Fruit fly (Drosophila melanogaster) whole organism, wandering third instar larva: ENCODE data around the gene CG4660.
A peak's percentile ranks its signal among the peaks of the same experiment; 100 is the strongest.

Experiments
- Abd-B ChIP-seq: fragments of >200 bp; optimal IDR thresholded peaks from 2 replicates; lab custom pipeline; 2017; ENCODE audit warnings: missing biosample characterization, missing genetic modification characterization
- CG32264 ChIP-seq: fragments of 200-800 bp; sonication (Bioruptor generic); optimal IDR thresholded peaks from 2 replicates; lab custom pipeline; 2016; ENCODE audit warnings: missing biosample characterization, missing genetic modification characterization
- CG9705 ChIP-seq: fragments of 200-800 bp; sonication (Bioruptor generic); optimal IDR thresholded peaks from 2 replicates; lab custom pipeline; 2018; ENCODE audit warnings: missing biosample characterization, mild to moderate bottlenecking, missing genetic modification characterization
- CrebA ChIP-seq: fragments of 200-800 bp; sonication (Bioruptor generic); optimal IDR thresholded peaks from 2 replicates; lab custom pipeline; 2016; ENCODE audit warnings: missing biosample characterization, mild to moderate bottlenecking, missing genetic modification characterization, borderline replicate concordance
- Dfd ChIP-seq: fragments of >200 bp; optimal IDR thresholded peaks from 2 replicates; lab custom pipeline; 2017; ENCODE audit warnings: missing biosample characterization, missing genetic modification characterization
- Dif ChIP-seq: fragments of 200-275, 200-300 bp; sonication (Bioruptor generic); optimal IDR thresholded peaks from 2 replicates; lab custom pipeline; 2018; ENCODE audit warnings: missing biosample characterization, missing genetic modification characterization; ENCODE audit not compliant: partially characterized antibody
- GATAd ChIP-seq: sonication (Bioruptor generic); optimal IDR thresholded peaks from 2 replicates; lab custom pipeline; 2016; ENCODE audit warnings: missing biosample characterization, missing genetic modification characterization
- HLH106 ChIP-seq: fragments of 200-800 bp; optimal IDR thresholded peaks from 3 replicates; lab custom pipeline; 2019; ENCODE audit warnings: missing biosample characterization, mild to moderate bottlenecking, missing genetic modification characterization, moderate library complexity
- Hnf4 ChIP-seq: fragments of 200-800 bp; sonication (Bioruptor generic); optimal IDR thresholded peaks from 2 replicates; lab custom pipeline; 2016; ENCODE audit warnings: missing biosample characterization, mild to moderate bottlenecking, missing genetic modification characterization
- Hr78 ChIP-seq: fragments of >200 bp; optimal IDR thresholded peaks from 2 replicates; lab custom pipeline; 2017; ENCODE audit warnings: missing biosample characterization, missing genetic modification characterization
- Hr83 ChIP-seq: fragments of 200-300 bp; sonication (Bioruptor generic); optimal IDR thresholded peaks from 2 replicates; lab custom pipeline; 2016; ENCODE audit warnings: missing biosample characterization, mild to moderate bottlenecking, missing genetic modification characterization, moderate library complexity; ENCODE audit not compliant: poor library complexity, severe bottlenecking
- Jra ChIP-seq: sonication (Bioruptor generic); optimal IDR thresholded peaks from 2 replicates; lab custom pipeline; 2016; ENCODE audit warnings: missing biosample characterization, missing genetic modification characterization
- Mio ChIP-seq: sonication (Bioruptor generic); optimal IDR thresholded peaks from 2 replicates; lab custom pipeline; 2016; ENCODE audit warnings: missing biosample characterization, missing genetic modification characterization
- Myc ChIP-seq: fragments of >200 bp; optimal IDR thresholded peaks from 2 replicates; lab custom pipeline; 2017
- N ChIP-seq: fragments of >200 bp; optimal IDR thresholded peaks from 2 replicates; lab custom pipeline; 2018; ENCODE audit warnings: missing biosample characterization, missing external identifiers, missing genetic modification characterization
- OdsH ChIP-seq: fragments of 200-800 bp; sonication (Bioruptor generic); optimal IDR thresholded peaks from 2 replicates; lab custom pipeline; 2016; ENCODE audit warnings: missing biosample characterization, mild to moderate bottlenecking, missing genetic modification characterization
- Rel ChIP-seq, 2 experiments: fragments of 200-800 bp; sonication (Bioruptor generic) in 1 of 2; optimal IDR thresholded peaks; 2 replicates in 1 of 2; 3 replicates in 1 of 2; lab custom pipeline; 2016 to 2019; ENCODE audit warnings: mild to moderate bottlenecking in 2 of 2, missing biosample characterization in 2 of 2, missing genetic modification characterization in 2 of 2, moderate library complexity in 1 of 2
- Sp1 ChIP-seq: fragments of 200-800 bp; sonication (Bioruptor generic); optimal IDR thresholded peaks from 3 replicates; lab custom pipeline; 2019; ENCODE audit warnings: missing biosample characterization, mild to moderate bottlenecking, missing genetic modification characterization, moderate library complexity
- Vsx2 ChIP-seq: fragments of 200-300, 225-300 bp; sonication (Bioruptor generic); optimal IDR thresholded peaks from 2 replicates; lab custom pipeline; 2018; ENCODE audit warnings: missing biosample characterization, missing genetic modification characterization; ENCODE audit not compliant: partially characterized antibody
- br ChIP-seq: fragments of 200-800 bp; sonication (Bioruptor generic); optimal IDR thresholded peaks from 2 replicates; lab custom pipeline; 2016; ENCODE audit warnings: missing biosample characterization, missing genetic modification characterization
- brk ChIP-seq: fragments of 200-800 bp; sonication (Bioruptor generic); optimal IDR thresholded peaks from 2 replicates; lab custom pipeline; 2016; ENCODE audit warnings: missing biosample characterization, mild to moderate bottlenecking, missing genetic modification characterization
- dl ChIP-seq, 2 experiments: fragments of 175-275, 200-275 bp in 1 of 2; fragments of 200-275 bp in 1 of 2; sonication (Bioruptor generic); optimal IDR thresholded peaks; lab custom pipeline; 2018; ENCODE audit warnings: mild to moderate bottlenecking in 2 of 2, missing biosample characterization in 2 of 2, missing genetic modification characterization in 2 of 2, moderate library complexity in 2 of 2; ENCODE audit not compliant: partially characterized antibody in 2 of 2, insufficient read depth in 1 of 2
- dmrt93B ChIP-seq: fragments of 200-800 bp; sonication (Bioruptor generic); optimal IDR thresholded peaks from 2 replicates; lab custom pipeline; 2018; ENCODE audit warnings: missing biosample characterization, mild to moderate bottlenecking, missing genetic modification characterization
- dsf ChIP-seq: sonication (Bioruptor generic); optimal IDR thresholded peaks from 2 replicates; lab custom pipeline; 2016; ENCODE audit warnings: missing biosample characterization, missing genetic modification characterization, borderline replicate concordance
- ey ChIP-seq: fragments of 200-800 bp; sonication (Bioruptor generic); optimal IDR thresholded peaks from 2 replicates; lab custom pipeline; 2016; ENCODE audit warnings: missing biosample characterization, missing genetic modification characterization
- foxo ChIP-seq, 2 experiments: fragments of 200-800 bp; sonication (Bioruptor generic); optimal IDR thresholded peaks; 2 replicates in 1 of 2; 3 replicates in 1 of 2; lab custom pipeline; 2016 to 2017; ENCODE audit warnings: missing biosample characterization in 2 of 2, missing genetic modification characterization in 2 of 2
- fru ChIP-seq: fragments of 200-800 bp; sonication (Bioruptor generic); optimal IDR thresholded peaks from 3 replicates; lab custom pipeline; 2016; ENCODE audit warnings: missing biosample characterization, mild to moderate bottlenecking, missing genetic modification characterization
- h ChIP-seq: fragments of 200-800 bp; sonication (Bioruptor generic); optimal IDR thresholded peaks from 3 replicates; lab custom pipeline; 2016; ENCODE audit warnings: missing biosample characterization, mild to moderate bottlenecking, missing genetic modification characterization
- jim ChIP-seq: fragments of 175-275, 200-325 bp; sonication (Bioruptor generic); optimal IDR thresholded peaks from 2 replicates; lab custom pipeline; 2016; ENCODE audit warnings: missing biosample characterization, mild to moderate bottlenecking, missing genetic modification characterization
- lola ChIP-seq: fragments of >200 bp; optimal IDR thresholded peaks from 2 replicates; lab custom pipeline; 2017; ENCODE audit warnings: missing biosample characterization, missing genetic modification characterization
- pan ChIP-seq: fragments of >200 bp; optimal IDR thresholded peaks from 2 replicates; lab custom pipeline; 2017
- psq ChIP-seq: fragments of 200-800 bp; sonication (Bioruptor generic); optimal IDR thresholded peaks from 3 replicates; lab custom pipeline; 2017; ENCODE audit warnings: missing biosample characterization, mild to moderate bottlenecking, missing genetic modification characterization, moderate library complexity
- rgr ChIP-seq: fragments of 200-800 bp; sonication (Bioruptor generic); optimal IDR thresholded peaks from 3 replicates; lab custom pipeline; 2016; ENCODE audit warnings: missing biosample characterization, mild to moderate bottlenecking, missing genetic modification characterization
- sage ChIP-seq: fragments of 200-800 bp; sonication (Bioruptor generic); optimal IDR thresholded peaks from 2 replicates; lab custom pipeline; 2016; ENCODE audit warnings: missing biosample characterization, mild to moderate bottlenecking, missing genetic modification characterization
- sv ChIP-seq: fragments of 200-800 bp; sonication (Bioruptor generic); optimal IDR thresholded peaks from 3 replicates; lab custom pipeline; 2016; ENCODE audit warnings: missing biosample characterization, missing genetic modification characterization
- tai ChIP-seq: sonication (Bioruptor generic); optimal IDR thresholded peaks from 2 replicates; lab custom pipeline; 2016; ENCODE audit warnings: missing biosample characterization, missing genetic modification characterization
- usp ChIP-seq: fragments of >200 bp; optimal IDR thresholded peaks from 2 replicates; lab custom pipeline; 2017; ENCODE audit warnings: missing biosample characterization, missing genetic modification characterization
- woc ChIP-seq: sonication (Bioruptor generic); optimal IDR thresholded peaks from 2 replicates; lab custom pipeline; 2016; ENCODE audit warnings: missing biosample characterization, mild to moderate bottlenecking, missing genetic modification characterization

CG4660 gene

DNA sequence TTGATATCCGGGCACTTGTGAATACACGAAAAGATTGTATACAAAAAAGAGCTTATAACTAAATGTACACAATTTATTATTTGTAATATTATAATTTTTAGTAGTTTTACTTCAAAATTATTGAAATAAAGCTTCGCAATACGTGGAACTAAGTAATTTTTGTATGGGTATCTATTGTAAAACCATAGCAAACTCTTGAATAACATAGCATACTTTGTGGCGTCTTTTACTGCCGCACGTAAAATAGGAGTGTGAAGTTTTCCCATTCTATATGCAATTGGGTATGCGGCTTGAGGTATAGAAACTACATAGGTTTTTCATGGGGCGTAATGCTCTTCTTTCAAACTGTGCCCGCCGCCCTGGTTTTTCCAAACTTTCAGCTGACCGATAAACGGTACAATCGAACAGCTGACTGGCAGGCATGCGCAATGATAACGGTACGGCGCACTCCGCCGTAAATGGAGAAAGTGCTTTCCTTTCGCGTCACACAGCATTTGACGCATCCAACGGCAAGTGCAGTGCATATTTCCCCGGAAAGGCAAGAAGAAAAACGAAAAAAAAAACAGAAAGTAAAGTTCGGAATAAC lies 41.6 kb downstream of the CG4660 start, which contains the start of gene CG5937:
TSS of gene CG5937 (plus strand) at position 575 of the 586 bp plus-strand sequence.
- TF ChIP-seq HLH106 (tag; lab: Kevin White, UChicago) (peak; percentile 1), Rel (GFP tag; optimal IDR thresholded peaks at IDR 0.05; lab: Kevin White, UChicago) (no peak), Rel (tag; optimal IDR thresholded peaks at IDR 0.05; lab: Kevin White, UChicago) (no peak), Hnf4 (GFP tag; lab: Kevin White, UChicago) (no peak), fru (GFP tag; lab: Kevin White, UChicago) (no peak)

DNA sequence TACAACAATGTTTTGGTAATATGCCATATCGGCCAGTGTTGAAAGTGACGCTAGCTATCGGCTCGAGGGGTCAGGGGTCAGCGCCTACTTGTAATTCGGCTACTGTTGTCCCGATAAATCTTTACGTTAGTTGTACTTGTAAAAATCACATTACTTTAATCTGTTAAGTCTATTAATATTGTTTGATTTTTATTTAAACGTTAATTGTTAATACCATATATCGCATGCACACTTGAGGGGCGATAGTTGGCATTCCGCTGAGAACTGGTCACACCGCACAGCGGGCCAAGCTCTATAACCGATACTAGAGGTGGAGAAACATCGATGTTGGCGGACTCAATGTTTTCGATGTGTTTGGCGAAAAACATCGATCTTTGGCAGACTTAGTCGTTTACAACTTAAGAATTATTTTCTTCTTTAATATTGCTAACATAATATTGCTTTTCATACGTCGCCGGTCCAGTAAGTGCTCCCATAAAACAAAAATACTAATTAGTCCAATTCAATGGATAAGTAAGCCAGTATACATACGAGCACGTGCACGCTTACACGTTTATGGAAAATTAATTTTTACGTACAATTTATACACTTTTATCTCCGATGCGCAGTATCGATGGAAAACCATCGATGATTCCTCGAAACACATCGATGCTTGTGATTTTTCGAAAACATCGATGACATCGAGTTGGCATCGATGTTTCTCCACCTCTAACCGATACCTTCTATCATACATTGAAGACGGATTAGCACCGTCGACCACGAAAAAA lies 43.8 kb downstream of the CG4660 start, which contains the start of the genes rux and MCTS1:
TSS of gene rux (minus strand) at position 621 of the 767 bp plus-strand sequence.
TSS of gene MCTS1 (plus strand) at position 713 of the 767 bp plus-strand sequence.
- TF ChIP-seq Mio (GFP tag; lab: Kevin White, UChicago) (no peak), Hnf4 (GFP tag; lab: Kevin White, UChicago) (peak; percentile 55), dmrt93B (peak; percentile 25), Abd-B (GFP tag; lab: Kevin White, UChicago) (no peak), psq (peak; percentile 17), br (GFP tag; lab: Kevin White, UChicago) (peak; percentile 32), dl (GFP tag; optimal IDR thresholded peaks at IDR 0.05; lab: Kevin White, UChicago; ENCODE audit: insufficient read depth in 1 of 2, partially characterized antibody in 2 of 2) (no peak), CG32264 (GFP tag; lab: Kevin White, UChicago) (no peak), OdsH (GFP tag; lab: Kevin White, UChicago) (peak; percentile 16), usp (GFP tag; lab: Kevin White, UChicago) (no peak), GATAd (peak; percentile 60), CrebA (GFP tag; lab: Kevin White, UChicago) (no peak), foxo (GFP tag; optimal IDR thresholded peaks at IDR 0.05; lab: Kevin White, UChicago) (peak in 1 of 2 experiments; percentile 52), Hr83 (peak; percentile 60), fru (GFP tag; lab: Kevin White, UChicago) (peak; percentile 57), brk (GFP tag; lab: Kevin White, UChicago) (peak; percentile 52), Dif (GFP tag; lab: Kevin White, UChicago) (no peak), dsf (GFP tag; lab: Kevin White, UChicago) (no peak), jim (GFP tag; lab: Kevin White, UChicago) (no peak), pan (lab: Kevin White, UChicago) (no peak), Myc (no peak), Jra (GFP tag; lab: Kevin White, UChicago) (peak; percentile 39), tai (GFP tag; lab: Kevin White, UChicago) (peak; percentile 54), Rel (GFP tag; optimal IDR thresholded peaks at IDR 0.05; lab: Kevin White, UChicago) (no peak), Rel (tag; optimal IDR thresholded peaks at IDR 0.05; lab: Kevin White, UChicago) (no peak), woc (GFP tag; lab: Kevin White, UChicago) (peak; percentile 72), HLH106 (tag; lab: Kevin White, UChicago) (peak; percentile 29), h (GFP tag; lab: Kevin White, UChicago) (peak; percentile 35), Hr78 (GFP tag; lab: Kevin White, UChicago) (peak; percentile 63), rgr (peak; percentile 26), Vsx2 (GFP tag; lab: Kevin White, UChicago) (no peak), sv (no peak), lola (no peak), Sp1 (GFP tag; lab: Kevin White, UChicago) (no peak), sage (no peak), CG9705 (GFP tag; lab: Kevin White, UChicago) (no peak), ey (peak; percentile 4), Dfd (GFP tag; lab: Kevin White, UChicago) (no peak), N (GFP tag; lab: Kevin White, UChicago) (no peak)
